Worm (Caenorhabditis elegans) whole organism, L3 larva: ENCODE measurements around the gene C16C8.26.
"Not testable (repeated sequence)": the region's sequence is repeated elsewhere in the genome, so short reads cannot be mapped to it uniquely, and the experiment has no call there.

Experiments used
- R02D3.7 ChIP-seq: fragments of 150-350 bp; optimal IDR thresholded peaks from 2 replicates; lab custom pipeline; 2014; ENCODE audit warnings: missing biosample characterization, missing genetic modification characterization
- ZK546.5 ChIP-seq: sonication (generic microtip); optimal IDR thresholded peaks from 2 replicates; lab custom pipeline; 2017; ENCODE audit warnings: missing biosample characterization, missing genetic modification characterization
- aly-2 ChIP-seq: fragments of 150-350 bp; optimal IDR thresholded peaks from 2 replicates; lab custom pipeline; 2014; ENCODE audit warnings: missing biosample characterization, missing genetic modification characterization
- ama-1 ChIP-seq: fragments of 150-350 bp; optimal IDR thresholded peaks from 2 replicates; lab custom pipeline; 2018
- ceh-16 ChIP-seq: sonication (generic microtip); optimal IDR thresholded peaks from 2 replicates; lab custom pipeline; 2017; ENCODE audit warnings: missing biosample characterization, missing genetic modification characterization
- ceh-28 ChIP-seq: fragments of 150-350 bp; optimal IDR thresholded peaks from 2 replicates; lab custom pipeline; 2014; ENCODE audit warnings: missing biosample characterization, missing genetic modification reagents, missing genetic modification characterization
- ceh-82 ChIP-seq: fragments of 150-350 bp; optimal IDR thresholded peaks from 2 replicates; lab custom pipeline; 2014; ENCODE audit warnings: missing biosample characterization, missing genetic modification characterization
- ceh-9 ChIP-seq: sonication (generic microtip); optimal IDR thresholded peaks from 2 replicates; lab custom pipeline; 2018; ENCODE audit warnings: missing biosample characterization, missing genetic modification characterization
- egl-27 ChIP-seq: sonication (generic microtip); optimal IDR thresholded peaks from 4 replicates; lab custom pipeline; 2017; ENCODE audit warnings: missing biosample characterization, missing genetic modification reagents, missing genetic modification characterization
- egl-5 ChIP-seq: fragments of 150-350 bp; optimal IDR thresholded peaks from 2 replicates; lab custom pipeline; 2017; ENCODE audit warnings: missing biosample characterization, missing genetic modification reagents, missing genetic modification characterization, inconsistent platforms
- elt-2 ChIP-seq: sonication (generic microtip); optimal IDR thresholded peaks from 2 replicates; lab custom pipeline; 2016; ENCODE audit warnings: missing genetic modification reagents, mild to moderate bottlenecking, missing genetic modification characterization, missing compliant biosample characterization
- elt-3 ChIP-seq, 3 experiments: fragments of 150-350 bp in 1 of 3; sonication (generic microtip) in 2 of 3; optimal IDR thresholded peaks; 2 replicates in 2 of 3; 4 replicates in 1 of 3; lab custom pipeline; 2014 to 2017; ENCODE audit warnings: missing biosample characterization in 3 of 3, missing genetic modification characterization in 3 of 3
- fkh-2 ChIP-seq: fragments of 150-350 bp; optimal IDR thresholded peaks from 2 replicates; lab custom pipeline; 2014; ENCODE audit warnings: missing biosample characterization, missing genetic modification reagents, missing genetic modification characterization
- jun-1 ChIP-seq: fragments of 150-350 bp; optimal IDR thresholded peaks from 2 replicates; lab custom pipeline; 2014; ENCODE audit warnings: missing biosample characterization, missing genetic modification reagents, missing genetic modification characterization
- lin-39 ChIP-seq: fragments of 150-350 bp; optimal IDR thresholded peaks from 2 replicates; lab custom pipeline; 2018; ENCODE audit warnings: missing biosample characterization, missing genetic modification reagents, missing genetic modification characterization
- lsy-12 ChIP-seq: sonication (generic microtip); optimal IDR thresholded peaks from 2 replicates; lab custom pipeline; 2016; ENCODE audit warnings: mild to moderate bottlenecking, missing genetic modification characterization, missing compliant biosample characterization
- mdl-1 ChIP-seq: fragments of 150-350 bp; optimal IDR thresholded peaks from 2 replicates; lab custom pipeline; 2014; ENCODE audit warnings: missing biosample characterization, missing genetic modification characterization
- nfya-1 ChIP-seq: sonication (generic microtip); optimal IDR thresholded peaks from 2 replicates; lab custom pipeline; 2017; ENCODE audit warnings: missing genetic modification characterization, mild to moderate bottlenecking, missing compliant biosample characterization, antibody characterized with exemption, moderate library complexity; ENCODE audit not compliant: insufficient read depth
- nhr-237 ChIP-seq: fragments of 150-350 bp; optimal IDR thresholded peaks from 2 replicates; lab custom pipeline; 2014; ENCODE audit warnings: missing biosample characterization, missing genetic modification characterization
- nhr-25 ChIP-seq: sonication (generic microtip); optimal IDR thresholded peaks from 2 replicates; lab custom pipeline; 2017; ENCODE audit warnings: missing biosample characterization, missing genetic modification characterization
- nhr-28 ChIP-seq: fragments of 150-350 bp; optimal IDR thresholded peaks from 2 replicates; lab custom pipeline; 2014; ENCODE audit warnings: missing biosample characterization, missing genetic modification characterization
- nhr-43 ChIP-seq: sonication (generic microtip); optimal IDR thresholded peaks from 2 replicates; lab custom pipeline; 2016; ENCODE audit warnings: mild to moderate bottlenecking, missing genetic modification characterization, missing compliant biosample characterization; ENCODE audit not compliant: poor library complexity, severe bottlenecking
- nhr-76 ChIP-seq: fragments of 150-350 bp; sonication (generic microtip); optimal IDR thresholded peaks from 5 replicates; lab custom pipeline; 2014; ENCODE audit warnings: missing biosample characterization, missing genetic modification characterization
- nhr-77 ChIP-seq: fragments of 150-350 bp; optimal IDR thresholded peaks from 2 replicates; lab custom pipeline; 2014; ENCODE audit warnings: missing biosample characterization, missing genetic modification characterization
- pha-4 ChIP-seq: fragments of 150-350 bp; optimal IDR thresholded peaks from 2 replicates; lab custom pipeline; 2014; ENCODE audit warnings: missing biosample characterization, missing genetic modification reagents, missing genetic modification characterization
- pqm-1 ChIP-seq: fragments of 150-350 bp; optimal IDR thresholded peaks from 2 replicates; lab custom pipeline; 2017; ENCODE audit warnings: missing biosample characterization, missing genetic modification characterization, inconsistent platforms
- sea-2 ChIP-seq: fragments of 150-350 bp; sonication (generic microtip); optimal IDR thresholded peaks from 4 replicates; lab custom pipeline; 2014; ENCODE audit warnings: missing biosample characterization, missing genetic modification reagents, missing genetic modification characterization
- unc-39 ChIP-seq: sonication (generic microtip); optimal IDR thresholded peaks from 4 replicates; lab custom pipeline; 2017; ENCODE audit warnings: missing biosample characterization, missing genetic modification characterization
- zag-1 ChIP-seq: fragments of 150-350 bp; optimal IDR thresholded peaks from 2 replicates; lab custom pipeline; 2014; ENCODE audit warnings: missing biosample characterization, missing genetic modification characterization
- ztf-4 ChIP-seq: fragments of 150-350 bp; optimal IDR thresholded peaks from 2 replicates; lab custom pipeline; 2014; ENCODE audit warnings: missing biosample characterization, missing genetic modification characterization

C16C8.26 gene

DNA sequence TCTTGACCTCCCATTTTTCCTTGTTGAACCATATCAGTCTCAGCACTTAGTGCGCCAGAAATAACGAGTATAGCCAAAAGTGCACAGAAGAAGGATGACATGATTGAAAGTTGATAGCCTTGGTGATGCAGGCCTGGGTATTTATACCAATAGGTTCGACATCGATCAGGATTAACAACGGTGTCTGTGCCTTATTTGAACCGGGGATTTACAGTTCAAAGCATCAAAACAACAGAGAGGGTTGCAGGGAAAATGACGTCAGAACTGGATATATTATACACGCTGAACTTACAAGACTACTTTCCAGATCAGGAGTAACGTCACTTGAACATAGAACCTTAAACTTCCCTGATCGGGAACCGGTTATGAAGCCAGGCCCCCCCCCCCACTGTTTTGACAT, 14.2 kb upstream of the C16C8.26 start, which contains the start of gene Y49F6B.12:
TSS of gene Y49F6B.12 (minus strand) at position 101 of the 400 bp plus-strand sequence.
- TF ChIP-seq mdl-1 (tag; lab: Kevin White, UChicago) (no peak), nfya-1 (tag; lab: Kevin White, UChicago) (no peak), pqm-1 (tag; lab: Kevin White, UChicago) (no peak), nhr-76 (tag; lab: Kevin White, UChicago) (no peak), elt-3 (tag; optimal IDR thresholded peaks at IDR 0.05; lab: Kevin White, UChicago) (no peak), nhr-237 (tag; lab: Kevin White, UChicago) (no peak), egl-27 (no peak), nhr-77 (tag; lab: Kevin White, UChicago) (no peak), unc-39 (no peak), pha-4 (tag; lab: Kevin White, UChicago) (no peak), sea-2 (no peak), ceh-16 (tag; lab: Kevin White, UChicago) (no peak), nhr-28 (tag; lab: Kevin White, UChicago) (no peak)

DNA sequence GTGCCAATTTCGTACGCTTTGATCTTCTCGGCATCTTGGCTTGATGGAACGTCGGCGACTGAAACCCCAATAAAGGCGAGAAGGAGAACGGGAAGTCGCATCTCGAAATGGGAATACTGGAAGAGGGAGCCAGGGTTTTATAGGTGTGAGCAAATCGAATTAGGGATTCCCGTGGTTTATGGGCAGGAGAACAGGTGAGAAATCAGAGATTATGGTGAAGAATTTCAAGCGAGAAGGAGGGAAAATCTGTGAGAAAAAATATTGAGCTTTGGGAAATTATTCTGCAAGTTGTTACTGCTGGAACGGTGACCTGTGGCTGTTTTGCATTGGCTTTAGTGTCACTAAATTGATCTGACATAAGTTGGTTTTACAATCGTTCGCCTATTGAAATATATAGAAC, 13.5 kb upstream of the C16C8.26 start, which contains the start of gene Y49F6B.13:
TSS of gene Y49F6B.13 (minus strand) at position 101 of the 400 bp plus-strand sequence.
- no peak for TF ChIP-seq R02D3.7 (tag; lab: Kevin White, UChicago)
- TF ChIP-seq ceh-16 (tag; lab: Kevin White, UChicago), result no peak
- TF ChIP-seq nhr-25 (tag; lab: Kevin White, UChicago), result no peak
- no peak for TF ChIP-seq jun-1 (tag; lab: Kevin White, UChicago)
- no peak for TF ChIP-seq sea-2
- TF ChIP-seq ama-1 (lab: Kevin White, UChicago), result no peak
- TF ChIP-seq ztf-4 (tag; lab: Kevin White, UChicago), result no peak
- TF ChIP-seq zag-1 (tag; lab: Kevin White, UChicago), result no peak

DNA sequence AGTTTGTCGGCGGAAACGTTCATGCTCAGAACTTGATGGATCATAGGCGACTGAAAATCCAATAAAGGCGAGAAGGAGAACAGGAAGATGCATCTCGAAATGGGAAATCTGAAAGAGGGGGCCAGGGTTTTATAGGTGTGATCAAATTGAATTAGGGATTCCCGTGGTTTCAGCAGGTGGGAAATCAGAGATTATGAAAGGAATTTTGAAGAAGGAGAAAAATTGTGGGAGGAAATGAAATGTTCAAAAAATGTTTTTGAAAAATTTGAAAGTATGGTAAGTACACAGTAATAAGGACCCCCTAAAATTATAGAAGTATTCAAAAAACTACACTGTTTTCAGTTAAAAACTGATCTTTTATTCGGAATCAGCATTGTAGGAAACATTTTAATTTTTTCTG, 12.4 kb upstream of the C16C8.26 start, which contains the start of gene Y49F6B.20:
TSS of gene Y49F6B.20 (minus strand) at position 101 of the 400 bp plus-strand sequence.
- no peak for TF ChIP-seq egl-5 (tag; lab: Kevin White, UChicago)
- no peak for TF ChIP-seq ceh-16 (tag; lab: Kevin White, UChicago)
- TF ChIP-seq lsy-12 (tag; lab: Kevin White, UChicago), result no peak
- TF ChIP-seq jun-1 (tag; lab: Kevin White, UChicago), result no peak
- TF ChIP-seq, all 47 proteins: peak for 0

- not testable (repeated sequence) for TF ChIP-seq pqm-1, nhr-76, egl-5 (tag; lab: Kevin White, UChicago)
Observed at ce11 chrII:3464580-3464979, 6.5 kb upstream of the C16C8.26 start, which contains the start of gene C16C8.10. Gene C16C8.10, minus strand, starts transcription at chrII:3464680.

- TF ChIP-seq mdl-1 (tag; lab: Kevin White, UChicago) (no peak), lin-39 (tag; lab: Kevin White, UChicago) (no peak), ceh-16 (tag; lab: Kevin White, UChicago) (no peak), ZK546.5 (tag; lab: Kevin White, UChicago) (no peak), nhr-43 (tag; lab: Kevin White, UChicago) (no peak)
Observed at ce11 chrII:3463097-3463496, 5.0 kb upstream of the C16C8.26 start, which contains the start of gene C16C8.9. Gene C16C8.9, minus strand, starts transcription at chrII:3463197.

ce11 chrII:3461586-3461985, 3.5 kb upstream of the C16C8.26 start, which contains the start of gene C16C8.8:
Gene C16C8.8, minus strand, starts transcription at chrII:3461686.
- TF ChIP-seq ama-1 (lab: Kevin White, UChicago) (no peak), aly-2 (tag; lab: Kevin White, UChicago) (no peak), nhr-77 (tag; lab: Kevin White, UChicago) (no peak), ceh-28 (tag; lab: Kevin White, UChicago) (no peak), nhr-43 (tag; lab: Kevin White, UChicago) (no peak), ceh-9 (tag; lab: Kevin White, UChicago) (no peak), fkh-2 (no peak), elt-3 (tag; optimal IDR thresholded peaks at IDR 0.05; lab: Kevin White, UChicago) (no peak), ceh-82 (tag; lab: Kevin White, UChicago) (no peak), elt-2 (tag; lab: Kevin White, UChicago) (no peak), zag-1 (tag; lab: Kevin White, UChicago) (no peak)
- TF ChIP-seq, all 47 proteins: peak for 0
